Worm (Caenorhabditis elegans) whole organism, late embryonic: Measurements from ENCODE around the gene gst-7.

ENCODE experiments used
- nhr-232 ChIP-seq: sonication (generic microtip); optimal IDR thresholded peaks from 2 replicates; lab custom pipeline; 2016; ENCODE audit warnings: missing genetic modification characterization, missing compliant biosample characterization
- pha-4 ChIP-seq: fragments of 150-350 bp; optimal IDR thresholded peaks from 2 replicates; lab custom pipeline; 2018; ENCODE audit warnings: missing biosample characterization, missing genetic modification reagents, missing genetic modification characterization

DNA sequence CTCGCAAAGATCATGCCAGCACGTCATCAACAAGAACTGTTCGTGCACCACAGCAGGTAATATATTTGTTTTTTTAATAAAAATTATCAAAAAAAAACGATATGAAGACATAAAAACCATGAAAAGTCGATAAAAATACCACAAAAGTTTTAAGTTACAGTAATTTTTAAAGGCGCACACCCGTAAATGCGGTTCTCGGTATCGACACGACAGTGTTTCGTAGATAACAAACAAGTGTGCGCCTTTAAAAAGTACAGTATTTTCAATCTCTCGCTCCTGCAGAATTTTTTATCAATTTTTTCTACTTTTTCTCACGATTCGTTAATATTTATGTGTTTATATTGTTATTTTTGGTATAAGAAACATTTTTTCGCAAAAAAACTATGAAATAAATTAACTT, 23.5 kb downstream of the gst-7 start:
- TF ChIP-seq pha-4 (tag; lab: Kevin White, UChicago) (no peak), nhr-232 (tag; lab: Kevin White, UChicago) (no peak)
